Worm (Caenorhabditis elegans) whole organism, L3 larva: ENCODE measurements around the gene cdr-7.

ENCODE experiments used
- R02D3.7 ChIP-seq: fragments of 150-350 bp; optimal IDR thresholded peaks from 2 replicates; lab custom pipeline; 2014; ENCODE audit warnings: missing biosample characterization, missing genetic modification characterization
- aly-2 ChIP-seq: fragments of 150-350 bp; optimal IDR thresholded peaks from 2 replicates; lab custom pipeline; 2014; ENCODE audit warnings: missing biosample characterization, missing genetic modification characterization
- ceh-28 ChIP-seq: fragments of 150-350 bp; optimal IDR thresholded peaks from 2 replicates; lab custom pipeline; 2014; ENCODE audit warnings: missing biosample characterization, missing genetic modification reagents, missing genetic modification characterization
- ceh-82 ChIP-seq: fragments of 150-350 bp; optimal IDR thresholded peaks from 2 replicates; lab custom pipeline; 2014; ENCODE audit warnings: missing biosample characterization, missing genetic modification characterization
- ceh-9 ChIP-seq: sonication (generic microtip); optimal IDR thresholded peaks from 2 replicates; lab custom pipeline; 2018; ENCODE audit warnings: missing biosample characterization, missing genetic modification characterization
- daf-12 ChIP-seq: fragments of 150-350 bp; optimal IDR thresholded peaks from 2 replicates; lab custom pipeline; 2014; ENCODE audit warnings: missing biosample characterization, missing genetic modification reagents, missing genetic modification characterization
- egl-5 ChIP-seq: fragments of 150-350 bp; optimal IDR thresholded peaks from 2 replicates; lab custom pipeline; 2017; ENCODE audit warnings: missing biosample characterization, missing genetic modification reagents, missing genetic modification characterization, inconsistent platforms
- elt-1 ChIP-seq: fragments of 150-350 bp; optimal IDR thresholded peaks from 2 replicates; lab custom pipeline; 2014; ENCODE audit warnings: missing biosample characterization, missing genetic modification characterization
- elt-2 ChIP-seq: sonication (generic microtip); optimal IDR thresholded peaks from 2 replicates; lab custom pipeline; 2016; ENCODE audit warnings: missing genetic modification reagents, mild to moderate bottlenecking, missing genetic modification characterization, missing compliant biosample characterization
- elt-3 ChIP-seq, 3 experiments: fragments of 150-350 bp in 1 of 3; sonication (generic microtip) in 2 of 3; optimal IDR thresholded peaks; 2 replicates in 2 of 3; 4 replicates in 1 of 3; lab custom pipeline; 2014 to 2017; ENCODE audit warnings: missing biosample characterization in 3 of 3, missing genetic modification characterization in 3 of 3
- eor-1 ChIP-seq, 2 experiments: fragments of 150-350 bp; optimal IDR thresholded peaks; 2 replicates each; lab custom pipeline; 2014 to 2018; ENCODE audit warnings: missing biosample characterization in 2 of 2, missing genetic modification characterization in 2 of 2
- fkh-10 ChIP-seq: sonication (generic microtip); optimal IDR thresholded peaks from 2 replicates; lab custom pipeline; 2017; ENCODE audit warnings: missing biosample characterization, missing genetic modification reagents, missing genetic modification characterization
- hmg-11 ChIP-seq: sonication (generic microtip); optimal IDR thresholded peaks from 2 replicates; lab custom pipeline; 2016; ENCODE audit warnings: missing genetic modification characterization, missing compliant biosample characterization
- jun-1 ChIP-seq: fragments of 150-350 bp; optimal IDR thresholded peaks from 2 replicates; lab custom pipeline; 2014; ENCODE audit warnings: missing biosample characterization, missing genetic modification reagents, missing genetic modification characterization
- lin-15B ChIP-seq: fragments of 150-350 bp; optimal IDR thresholded peaks from 2 replicates; lab custom pipeline; 2014; ENCODE audit warnings: missing biosample characterization, missing genetic modification characterization
- mdl-1 ChIP-seq: fragments of 150-350 bp; optimal IDR thresholded peaks from 2 replicates; lab custom pipeline; 2014; ENCODE audit warnings: missing biosample characterization, missing genetic modification characterization
- mml-1 ChIP-seq: fragments of 150-350 bp; sonication (generic microtip); optimal IDR thresholded peaks from 3 replicates; lab custom pipeline; 2014; ENCODE audit warnings: missing biosample characterization, missing genetic modification characterization
- nhr-11 ChIP-seq: fragments of 150-350 bp; optimal IDR thresholded peaks from 2 replicates; lab custom pipeline; 2014; ENCODE audit warnings: missing biosample characterization, missing genetic modification characterization
- nhr-12 ChIP-seq: fragments of 150-350 bp; optimal IDR thresholded peaks from 2 replicates; lab custom pipeline; 2014; ENCODE audit warnings: missing biosample characterization, missing genetic modification characterization
- nhr-23 ChIP-seq: fragments of 150-350 bp; optimal IDR thresholded peaks from 2 replicates; lab custom pipeline; 2014; ENCODE audit warnings: missing biosample characterization, missing genetic modification reagents, missing genetic modification characterization
- nhr-237 ChIP-seq: fragments of 150-350 bp; optimal IDR thresholded peaks from 2 replicates; lab custom pipeline; 2014; ENCODE audit warnings: missing biosample characterization, missing genetic modification characterization
- nhr-25 ChIP-seq: sonication (generic microtip); optimal IDR thresholded peaks from 2 replicates; lab custom pipeline; 2017; ENCODE audit warnings: missing biosample characterization, missing genetic modification characterization
- nhr-28 ChIP-seq: fragments of 150-350 bp; optimal IDR thresholded peaks from 2 replicates; lab custom pipeline; 2014; ENCODE audit warnings: missing biosample characterization, missing genetic modification characterization
- nhr-43 ChIP-seq: sonication (generic microtip); optimal IDR thresholded peaks from 2 replicates; lab custom pipeline; 2016; ENCODE audit warnings: mild to moderate bottlenecking, missing genetic modification characterization, missing compliant biosample characterization; ENCODE audit not compliant: poor library complexity, severe bottlenecking
- nhr-67 ChIP-seq: fragments of 150-350 bp; optimal IDR thresholded peaks from 2 replicates; lab custom pipeline; 2014; ENCODE audit warnings: missing biosample characterization, missing genetic modification characterization
- nhr-77 ChIP-seq: fragments of 150-350 bp; optimal IDR thresholded peaks from 2 replicates; lab custom pipeline; 2014; ENCODE audit warnings: missing biosample characterization, missing genetic modification characterization
- pha-4 ChIP-seq: fragments of 150-350 bp; optimal IDR thresholded peaks from 2 replicates; lab custom pipeline; 2014; ENCODE audit warnings: missing biosample characterization, missing genetic modification reagents, missing genetic modification characterization
- pqm-1 ChIP-seq: fragments of 150-350 bp; optimal IDR thresholded peaks from 2 replicates; lab custom pipeline; 2017; ENCODE audit warnings: missing biosample characterization, missing genetic modification characterization, inconsistent platforms
- sea-2 ChIP-seq: fragments of 150-350 bp; sonication (generic microtip); optimal IDR thresholded peaks from 4 replicates; lab custom pipeline; 2014; ENCODE audit warnings: missing biosample characterization, missing genetic modification reagents, missing genetic modification characterization
- skn-1 ChIP-seq: fragments of 150-350 bp; optimal IDR thresholded peaks from 2 replicates; lab custom pipeline; 2014; ENCODE audit warnings: missing biosample characterization, missing genetic modification characterization
- snpc-4 ChIP-seq: fragments of 150-350 bp; optimal IDR thresholded peaks from 2 replicates; lab custom pipeline; 2014; ENCODE audit warnings: missing biosample characterization, missing genetic modification characterization
- tbx-2 ChIP-seq: sonication (generic microtip); optimal IDR thresholded peaks from 2 replicates; lab custom pipeline; 2016; ENCODE audit warnings: mild to moderate bottlenecking, missing genetic modification characterization, missing compliant biosample characterization
- unc-39 ChIP-seq: sonication (generic microtip); optimal IDR thresholded peaks from 4 replicates; lab custom pipeline; 2017; ENCODE audit warnings: missing biosample characterization, missing genetic modification characterization
- zag-1 ChIP-seq: fragments of 150-350 bp; optimal IDR thresholded peaks from 2 replicates; lab custom pipeline; 2014; ENCODE audit warnings: missing biosample characterization, missing genetic modification characterization
- ztf-11 ChIP-seq: fragments of 150-350 bp; optimal IDR thresholded peaks from 2 replicates; lab custom pipeline; 2014; ENCODE audit warnings: missing biosample characterization, missing genetic modification characterization
- ztf-4 ChIP-seq: fragments of 150-350 bp; optimal IDR thresholded peaks from 2 replicates; lab custom pipeline; 2014; ENCODE audit warnings: missing biosample characterization, missing genetic modification characterization

Gene cdr-7

ce11 chrV:12401383-12401782, 10.5 kb downstream of the cdr-7 start, which contains the start of gene K01D12.7:
Gene K01D12.7, minus strand, starts transcription at chrV:12401483.
- no peak for TF ChIP-seq nhr-77 (tag; lab: Kevin White, UChicago)
- no peak for TF ChIP-seq nhr-28 (tag; lab: Kevin White, UChicago)
- no peak for TF ChIP-seq sea-2 (GFP tag; lab: Kevin White, UChicago)
- no peak for TF ChIP-seq ceh-28
- TF ChIP-seq nhr-11 (tag; lab: Kevin White, UChicago) = no peak
- TF ChIP-seq tbx-2 (tag; lab: Kevin White, UChicago) = no peak
- no peak for TF ChIP-seq ceh-9 (tag; lab: Kevin White, UChicago)

- no peak for TF ChIP-seq unc-39 (tag; lab: Kevin White, UChicago)
- TF ChIP-seq R02D3.7 (tag; lab: Kevin White, UChicago) = peak; percentile 93
- peak; percentile 64 for TF ChIP-seq pha-4 (tag; lab: Kevin White, UChicago)
- TF ChIP-seq lin-15B (tag; lab: Kevin White, UChicago) = peak; percentile 47
- no peak for TF ChIP-seq ceh-28
- TF ChIP-seq snpc-4 = peak; percentile 34
- peak; percentile 44 for TF ChIP-seq elt-2
- no peak for TF ChIP-seq eor-1 (tag; optimal IDR thresholded peaks at IDR 0.05; lab: Kevin White, UChicago)
- TF ChIP-seq jun-1 (tag; lab: Kevin White, UChicago) = no peak
- no peak for TF ChIP-seq aly-2 (tag; lab: Kevin White, UChicago)
- no peak for TF ChIP-seq mml-1 (tag; lab: Kevin White, UChicago)
- no peak for TF ChIP-seq daf-12
- peak; percentile 18 for TF ChIP-seq pqm-1 (tag; lab: Kevin White, UChicago)
- no peak for TF ChIP-seq fkh-10 (GFP tag; lab: Kevin White, UChicago)
- peak; percentile 40 for TF ChIP-seq nhr-23 (tag; lab: Kevin White, UChicago)
- TF ChIP-seq, all 47 proteins: peak for 7
Measured at ce11 chrV:12400677-12401236, 11.2 kb downstream of the cdr-7 start, which contains the start of the genes K01D12.20 and miga-1. Gene K01D12.20, minus strand, starts transcription at chrV:12400814. Gene miga-1, minus strand, starts transcription at chrV:12400859.

ce11 chrV:12397545-12397944, 14.4 kb downstream of the cdr-7 start, which contains the start of gene K01D12.5:
Gene K01D12.5, plus strand, starts transcription at chrV:12397845.
- TF ChIP-seq fkh-10 (GFP tag; lab: Kevin White, UChicago) (no peak), pha-4 (tag; lab: Kevin White, UChicago) (no peak), zag-1 (tag; lab: Kevin White, UChicago) (no peak), ceh-82 (tag; lab: Kevin White, UChicago) (no peak), elt-3 (tag; optimal IDR thresholded peaks at IDR 0.05; lab: Kevin White, UChicago) (no peak), aly-2 (tag; lab: Kevin White, UChicago) (no peak), jun-1 (tag; lab: Kevin White, UChicago) (no peak), skn-1 (no peak), nhr-25 (tag; lab: Kevin White, UChicago) (no peak), nhr-67 (tag; lab: Kevin White, UChicago) (no peak), ztf-4 (no peak), lin-15B (tag; lab: Kevin White, UChicago) (no peak)

ce11 chrV:12395699-12396098, 16.2 kb downstream of the cdr-7 start, which contains the start of gene twk-14:
Gene twk-14, minus strand, starts transcription at chrV:12395706.
- TF ChIP-seq ztf-11 (no peak), egl-5 (tag; lab: Kevin White, UChicago) (no peak), lin-15B (tag; lab: Kevin White, UChicago) (no peak), ztf-4 (no peak), elt-2 (no peak), hmg-11 (tag; lab: Kevin White, UChicago) (no peak), pqm-1 (tag; lab: Kevin White, UChicago) (no peak), elt-1 (tag; lab: Kevin White, UChicago) (no peak)

- no peak for TF ChIP-seq nhr-237 (tag; lab: Kevin White, UChicago)
- TF ChIP-seq nhr-67 (tag; lab: Kevin White, UChicago) = no peak
- no peak for TF ChIP-seq mdl-1
- no peak for TF ChIP-seq nhr-43 (tag; lab: Kevin White, UChicago)
- no peak for TF ChIP-seq nhr-23 (tag; lab: Kevin White, UChicago)
- TF ChIP-seq nhr-12 = no peak
Measured at ce11 chrV:12386154-12386553, 25.8 kb downstream of the cdr-7 start, which contains the start of gene K01D12.15. Gene K01D12.15, plus strand, starts transcription at chrV:12386454.
